Worm (Caenorhabditis elegans): ENCODE results near the gene sre-2.

DNA sequence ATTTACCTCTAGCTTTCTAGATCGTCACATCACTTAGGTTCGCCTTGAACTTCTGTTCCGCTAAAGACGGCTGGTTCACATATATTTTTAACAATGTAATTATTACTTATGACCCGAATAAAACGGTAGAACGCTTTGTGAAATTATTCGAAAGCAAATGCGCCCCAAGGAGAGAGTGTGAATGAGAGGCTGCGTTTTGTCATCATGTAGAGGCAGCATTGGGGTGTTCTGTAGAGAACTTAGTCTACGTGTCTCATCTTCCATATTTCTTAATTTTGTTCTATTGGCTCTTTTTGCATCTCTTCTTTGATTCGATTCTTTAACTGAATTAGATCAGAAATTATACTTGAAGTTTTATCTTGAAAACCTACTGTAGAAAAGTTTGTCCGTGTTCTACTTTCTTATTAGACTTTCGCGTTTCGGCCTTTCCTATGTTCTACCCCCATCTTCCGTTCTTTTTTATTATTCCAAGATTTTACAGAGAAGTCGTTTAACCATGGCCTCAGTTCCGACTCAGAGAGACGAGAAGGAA lies 36.1 kb upstream of the sre-2 start, which contains the start of gene cdc-48.2:
- TF ChIP-seq dao-5 (tag; optimal IDR thresholded peaks at IDR 0.05) (no peak), W03F9.2 (tag; optimal IDR thresholded peaks at IDR 0.05) (no peak)

All from whole organism, L4/young adult.